Fruit fly (Drosophila melanogaster) whole organism, wandering third instar larva: Measurements from ENCODE around the gene dpr18.

Experiments used
- CG9705 ChIP-seq: fragments of 200-800 bp; sonication (Bioruptor generic); optimal IDR thresholded peaks from 2 replicates; lab custom pipeline; 2018; ENCODE audit warnings: missing biosample characterization, mild to moderate bottlenecking, missing genetic modification characterization
- Hr83 ChIP-seq: fragments of 200-300 bp; sonication (Bioruptor generic); optimal IDR thresholded peaks from 2 replicates; lab custom pipeline; 2016; ENCODE audit warnings: missing biosample characterization, mild to moderate bottlenecking, missing genetic modification characterization, moderate library complexity; ENCODE audit not compliant: poor library complexity, severe bottlenecking
- br ChIP-seq: fragments of 200-800 bp; sonication (Bioruptor generic); optimal IDR thresholded peaks from 2 replicates; lab custom pipeline; 2016; ENCODE audit warnings: missing biosample characterization, missing genetic modification characterization
- foxo ChIP-seq, 2 experiments: fragments of 200-800 bp; sonication (Bioruptor generic); optimal IDR thresholded peaks; 2 replicates in 1 of 2; 3 replicates in 1 of 2; lab custom pipeline; 2016 to 2017; ENCODE audit warnings: missing biosample characterization in 2 of 2, missing genetic modification characterization in 2 of 2
- lola ChIP-seq: fragments of >200 bp; optimal IDR thresholded peaks from 2 replicates; lab custom pipeline; 2017; ENCODE audit warnings: missing biosample characterization, missing genetic modification characterization
- psq ChIP-seq: fragments of 200-800 bp; sonication (Bioruptor generic); optimal IDR thresholded peaks from 3 replicates; lab custom pipeline; 2017; ENCODE audit warnings: missing biosample characterization, mild to moderate bottlenecking, missing genetic modification characterization, moderate library complexity

- TF ChIP-seq br (GFP tag; lab: Kevin White, UChicago) (no peak), foxo (GFP tag; optimal IDR thresholded peaks at IDR 0.05; lab: Kevin White, UChicago) (no peak), psq (GFP tag; lab: Kevin White, UChicago) (no peak), Hr83 (no peak), CG9705 (no peak), lola (GFP tag; lab: Kevin White, UChicago) (no peak)
Observed at dm6 chrX:16096488-16096887, 33.0 kb downstream of the dpr18 start.
